Fruit fly (Drosophila melanogaster): ENCODE measurements around the gene CG13073.

The CG13073 gene

dm6 chr3L:16174778-16175177 lies 42.3 kb downstream of the CG13073 start:
- TF ChIP-seq HLH54F (GFP tag; optimal IDR thresholded peaks at IDR 0.05) = no peak
- TF ChIP-seq nom (GFP tag; optimal IDR thresholded peaks at IDR 0.05) = peak; percentile 45
- no peak for TF ChIP-seq Blimp-1 (GFP tag; optimal IDR thresholded peaks at IDR 0.05)

dm6 chr3L:16173818-16174601 lies 43.1 kb downstream of the CG13073 start:
- TF ChIP-seq CG6689 (GFP tag; IDR thresholded peaks at IDR 0.05) (no peak), Med (GFP tag) (no peak), Ets97D (GFP tag; optimal IDR thresholded peaks at IDR 0.05) (no peak), pros (GFP tag; optimal IDR thresholded peaks at IDR 0.05) (peak; percentile 71), Doc2 (GFP tag; IDR thresholded peaks at IDR 0.05) (0 out of 2 replicates have a peak, but pooled peaks have one; percentile 27), hbn (GFP tag; IDR thresholded peaks at IDR 0.05; ENCODE audit: partially characterized antibody) (no peak), HLH3B (GFP tag; IDR thresholded peaks at IDR 0.05) (no peak), zfh2 (GFP tag; optimal IDR thresholded peaks at IDR 0.05) (no peak), psq (GFP tag; optimal IDR thresholded peaks at IDR 0.05) (no peak), crol (GFP tag; IDR thresholded peaks at IDR 0.05) (peak; percentile 94), Doc3 (GFP tag; IDR thresholded peaks at IDR 0.05; ENCODE audit: partially characterized antibody) (0 out of 3 replicates have a peak, but pooled peaks have one; percentile 11), kni (GFP tag; optimal IDR thresholded peaks at IDR 0.05) (peak; percentile 33), cg (GFP tag; optimal IDR thresholded peaks at IDR 0.05) (peak; percentile 53), Chrac-16 (GFP tag; optimal IDR thresholded peaks at IDR 0.05) (no peak), CG8388 (GFP tag; optimal IDR thresholded peaks at IDR 0.05) (no peak), Nf-YC (tag; optimal IDR thresholded peaks at IDR 0.05) (no peak), nom (GFP tag; optimal IDR thresholded peaks at IDR 0.05) (peak; percentile 88), kah (GFP tag; optimal IDR thresholded peaks at IDR 0.05) (no peak), CG17328 (GFP tag; IDR thresholded peaks at IDR 0.05) (no peak), CG32772 (GFP tag; IDR thresholded peaks at IDR 0.05) (no peak), CG30403 (GFP tag; optimal IDR thresholded peaks at IDR 0.05) (no peak)

dm6 chr3L:16172809-16173276 lies 44.3 kb downstream of the CG13073 start:
- TF ChIP-seq Spps (tag; optimal IDR thresholded peaks at IDR 0.05) (no peak), Blimp-1 (GFP tag; optimal IDR thresholded peaks at IDR 0.05) (peak; percentile 22), CG2678 (tag; optimal IDR thresholded peaks at IDR 0.05) (peak; percentile 68), Oli (tag; optimal IDR thresholded peaks at IDR 0.05) (peak; percentile 59), Usf (GFP tag; optimal IDR thresholded peaks at IDR 0.05) (no peak), CG15479 (GFP tag; optimal IDR thresholded peaks at IDR 0.05) (no peak), z (GFP tag; IDR thresholded peaks at IDR 0.05) (no peak), Med (GFP tag) (peak; percentile 65), bcd (GFP tag; optimal IDR thresholded peaks at IDR 0.05) (peak; percentile 24), CG3065 (GFP tag; optimal IDR thresholded peaks at IDR 0.05) (no peak), ewg (GFP tag; optimal IDR thresholded peaks at IDR 0.05) (peak; percentile 3), lilli (GFP tag; optimal IDR thresholded peaks at IDR 0.05) (no peak), CG4360 (GFP tag; IDR thresholded peaks at IDR 0.05) (no peak), pfk (GFP tag; optimal IDR thresholded peaks at IDR 0.05) (no peak), shn (GFP tag; optimal IDR thresholded peaks at IDR 0.05) (no peak), CG4424 (GFP tag; optimal IDR thresholded peaks at IDR 0.05) (peak; percentile 40), sc (optimal IDR thresholded peaks at IDR 0.05) (no peak), sc (GFP tag; optimal IDR thresholded peaks at IDR 0.05) (peak; percentile 33), CG8388 (GFP tag; optimal IDR thresholded peaks at IDR 0.05) (peak; percentile 23), C15 (GFP tag; IDR thresholded peaks at IDR 0.05) (no peak), Tbp (GFP tag; optimal IDR thresholded peaks at IDR 0.05) (no peak), CG12155 (GFP tag; optimal IDR thresholded peaks at IDR 0.05) (no peak), gcm2 (GFP tag; optimal IDR thresholded peaks at IDR 0.05) (no peak), bsh (GFP tag; optimal IDR thresholded peaks at IDR 0.05) (peak; percentile 25 to 40), CG2712 (tag; optimal IDR thresholded peaks at IDR 0.05) (peak; percentile 56), usp (GFP tag; optimal IDR thresholded peaks at IDR 0.05) (no peak), Ada2b (GFP tag; IDR thresholded peaks at IDR 0.05) (no peak)

All from whole organism, embryonic.